Worm (Caenorhabditis elegans): ENCODE measurements around the gene gpa-5.

gpa-5 gene

DNA sequence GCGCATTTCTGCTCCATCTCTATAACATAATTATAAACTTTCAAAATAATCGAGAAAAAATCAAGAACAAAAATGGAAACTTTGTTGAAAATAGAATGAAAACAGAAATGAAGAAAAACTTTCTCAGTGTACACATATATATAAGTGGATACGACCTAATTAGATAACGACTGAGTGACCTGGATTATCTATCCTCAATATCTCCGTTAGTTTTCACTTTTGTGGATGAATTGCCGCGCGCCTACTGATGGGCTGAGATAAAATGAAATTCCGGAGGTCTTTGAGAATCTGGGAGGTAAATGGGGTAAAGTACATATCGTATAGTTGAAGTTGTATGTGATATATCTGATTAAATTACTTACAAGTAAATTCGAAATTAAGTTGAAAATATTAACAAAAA, 24.8 kb upstream of the gpa-5 start, which contains the start of gene dpy-3:
Gene dpy-3, minus strand, starts transcription at position 19 of the 400 bp plus-strand sequence.
- TF ChIP-seq tbx-11 (GFP tag; IDR thresholded peaks at IDR 0.05) (no peak), hmg-4 (GFP tag; optimal IDR thresholded peaks at IDR 0.05) (no peak), aly-1 (tag; optimal IDR thresholded peaks at IDR 0.05) (no peak), hnd-1 (tag; optimal IDR thresholded peaks at IDR 0.05) (no peak), ceh-13 (GFP tag; optimal IDR thresholded peaks at IDR 0.05) (no peak), F13C5.2 (tag; optimal IDR thresholded peaks at IDR 0.05) (no peak), hmbx-1 (tag; optimal IDR thresholded peaks at IDR 0.05) (no peak), flt-1 (GFP tag; IDR thresholded peaks at IDR 0.05) (no peak), ama-1 (optimal IDR thresholded peaks at IDR 0.05) (no peak), scrt-1 (GFP tag; IDR thresholded peaks at IDR 0.05) (no peak), sea-1 (GFP tag; conservative IDR thresholded peaks at IDR 0.05) (no peak), tbx-37 (GFP tag; conservative IDR thresholded peaks at IDR 0.05) (no peak), tra-4 (tag; optimal IDR thresholded peaks at IDR 0.05) (no peak), ets-7 (tag; optimal IDR thresholded peaks at IDR 0.05) (no peak), B0310.2 (tag; optimal IDR thresholded peaks at IDR 0.05) (no peak), ceh-36 (tag; optimal IDR thresholded peaks at IDR 0.05) (no peak), pes-1 (GFP tag; IDR thresholded peaks at IDR 0.05) (no peak)

DNA sequence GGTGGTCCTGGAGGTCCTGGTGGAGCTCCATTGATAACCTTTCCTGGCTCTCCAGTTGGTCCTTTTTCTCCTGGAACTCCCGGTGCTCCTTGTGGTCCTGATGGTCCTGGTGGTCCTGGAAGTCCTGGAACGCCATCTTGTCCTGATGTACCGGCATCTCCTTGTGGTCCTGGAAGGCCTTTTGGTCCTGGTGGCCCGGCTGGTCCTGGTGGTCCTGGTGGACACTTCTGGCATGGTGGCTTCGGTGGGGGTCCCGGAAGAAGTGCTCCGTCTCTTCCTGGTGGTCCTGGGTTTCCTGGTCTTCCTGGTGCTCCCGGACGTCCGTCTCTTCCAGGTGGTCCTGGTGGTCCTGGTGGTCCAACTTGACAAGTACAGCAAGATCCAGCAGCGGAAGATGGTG, 24.0 kb upstream of the gpa-5 start:
- TF ChIP-seq ceh-36 (tag; optimal IDR thresholded peaks at IDR 0.05) (no peak), ama-1 (optimal IDR thresholded peaks at IDR 0.05) (no peak), sea-1 (GFP tag; conservative IDR thresholded peaks at IDR 0.05) (no peak; the same call in 1 of the 2 replicates), F13C5.2 (tag; optimal IDR thresholded peaks at IDR 0.05) (no peak), hmbx-1 (tag; optimal IDR thresholded peaks at IDR 0.05) (no peak), ets-7 (tag; optimal IDR thresholded peaks at IDR 0.05) (no peak)

DNA sequence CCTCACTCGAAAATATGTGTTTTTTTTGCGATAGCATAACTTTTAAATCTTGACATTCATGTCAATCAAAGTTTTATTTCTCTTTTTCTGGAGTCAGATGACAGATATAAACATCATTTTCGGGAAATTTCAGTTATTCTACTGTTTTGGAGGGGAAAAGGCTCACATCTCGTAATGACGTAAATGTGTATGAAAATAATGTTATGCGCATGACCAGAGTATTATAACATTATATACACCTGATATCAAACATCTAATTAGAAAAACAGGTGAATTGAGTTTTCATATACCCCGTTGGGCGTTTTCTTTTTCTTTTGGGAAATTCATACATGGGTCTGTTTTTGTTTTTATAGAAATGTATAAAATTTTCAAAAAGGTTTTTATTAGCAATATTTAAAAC, 23.4 kb upstream of the gpa-5 start:
- TF ChIP-seq tra-4 (tag; optimal IDR thresholded peaks at IDR 0.05) = no peak

DNA sequence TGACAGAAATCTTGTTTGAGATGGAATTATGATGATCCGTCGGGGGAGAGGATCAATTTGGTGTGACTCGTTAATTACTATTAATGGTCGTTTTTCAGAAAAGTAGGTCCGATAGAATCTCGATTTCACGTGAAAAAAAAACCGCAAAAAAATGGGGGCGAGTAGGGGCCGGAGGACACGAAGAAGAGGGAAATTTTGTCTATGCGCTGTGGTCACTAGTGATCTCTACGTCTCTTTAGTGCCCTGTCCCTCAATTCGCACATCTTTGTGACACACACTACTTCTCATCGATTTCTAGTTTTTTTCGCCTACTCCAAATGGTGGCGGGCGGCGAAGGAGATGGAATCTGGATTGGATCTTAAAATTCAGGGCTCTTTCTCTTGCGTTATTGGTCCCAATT, 19.7 kb upstream of the gpa-5 start:
- no peak for TF ChIP-seq ceh-36 (tag; optimal IDR thresholded peaks at IDR 0.05)
- TF ChIP-seq ceh-13 (GFP tag; optimal IDR thresholded peaks at IDR 0.05) = no peak
- no peak for TF ChIP-seq B0310.2 (tag; optimal IDR thresholded peaks at IDR 0.05)
- no peak for TF ChIP-seq pes-1 (GFP tag; IDR thresholded peaks at IDR 0.05)
- no peak for TF ChIP-seq sea-1 (GFP tag; conservative IDR thresholded peaks at IDR 0.05)
- TF ChIP-seq ets-7 (tag; optimal IDR thresholded peaks at IDR 0.05) = no peak

DNA sequence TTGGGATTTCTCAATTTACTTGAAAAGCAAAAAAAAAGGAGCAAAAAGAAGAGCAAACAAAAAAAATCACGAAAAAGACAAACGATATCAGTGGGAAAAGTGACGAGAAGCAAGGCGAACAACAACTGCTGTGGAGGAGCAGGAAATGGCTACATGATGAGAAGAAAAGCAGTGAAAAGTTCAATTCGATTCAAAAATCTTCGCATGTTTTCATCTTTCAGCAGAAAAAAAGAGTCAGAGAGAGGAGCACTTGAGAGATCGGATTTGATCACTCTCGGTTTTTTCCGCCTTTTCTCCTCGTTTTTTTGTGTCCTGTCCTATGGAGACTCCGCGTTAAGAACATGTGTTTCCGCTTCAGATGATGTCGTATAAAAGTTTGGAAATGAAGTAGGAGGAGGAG, 18.1 kb upstream of the gpa-5 start:
- TF ChIP-seq hnd-1 (tag; optimal IDR thresholded peaks at IDR 0.05) = no peak
- TF ChIP-seq flt-1 (GFP tag; IDR thresholded peaks at IDR 0.05) = no peak

DNA sequence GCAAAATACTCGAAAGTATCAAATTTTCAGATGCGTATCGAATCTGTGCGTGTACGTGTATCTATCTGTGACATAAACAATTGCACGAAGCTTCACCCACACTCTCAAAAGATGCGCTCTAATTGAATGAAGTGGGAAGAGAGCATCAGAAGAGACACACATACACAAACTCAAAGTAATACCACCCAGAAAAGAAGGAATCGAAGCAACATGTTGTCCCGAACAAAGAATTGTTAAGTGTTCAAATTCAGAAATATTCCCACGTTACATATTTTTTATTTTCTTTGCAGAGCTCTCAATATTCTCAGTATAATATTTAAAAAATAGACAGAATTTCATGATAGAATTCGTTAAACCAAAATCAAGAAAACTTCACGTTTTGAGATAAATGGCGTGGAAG, 16.1 kb upstream of the gpa-5 start:
- no peak for TF ChIP-seq aly-1 (tag; optimal IDR thresholded peaks at IDR 0.05)
- no peak for TF ChIP-seq tbx-11 (GFP tag; IDR thresholded peaks at IDR 0.05)
- no peak for TF ChIP-seq hmg-4 (GFP tag; optimal IDR thresholded peaks at IDR 0.05)
- TF ChIP-seq ceh-13 (GFP tag; optimal IDR thresholded peaks at IDR 0.05) = no peak
- TF ChIP-seq flt-1 (GFP tag; IDR thresholded peaks at IDR 0.05) = no peak
- TF ChIP-seq B0310.2 (tag; optimal IDR thresholded peaks at IDR 0.05) = no peak
- TF ChIP-seq ama-1 (optimal IDR thresholded peaks at IDR 0.05) = no peak
- TF ChIP-seq sea-1 (GFP tag; conservative IDR thresholded peaks at IDR 0.05) = no peak
- TF ChIP-seq pes-1 (GFP tag; IDR thresholded peaks at IDR 0.05) = no peak
- no peak for TF ChIP-seq hmbx-1 (tag; optimal IDR thresholded peaks at IDR 0.05)

DNA sequence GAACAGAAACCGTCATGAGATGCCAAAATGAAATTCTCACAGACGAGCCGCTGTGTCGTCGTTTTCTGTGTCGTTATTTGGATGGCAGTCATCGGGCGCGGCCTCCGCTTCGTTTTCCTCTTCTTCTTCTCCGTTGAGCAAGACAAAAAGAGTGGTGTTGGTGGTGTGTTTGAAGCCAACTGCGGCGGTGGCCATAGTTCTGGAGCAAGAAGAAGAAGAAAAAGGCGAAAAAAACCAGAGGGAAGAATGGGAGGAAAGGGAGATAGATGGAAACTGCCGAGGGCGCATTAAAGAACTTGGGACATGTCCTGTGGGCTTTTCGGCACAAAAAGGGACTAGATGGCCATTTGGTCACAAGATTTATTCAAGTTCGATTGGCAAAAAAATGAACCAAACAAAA, 10.8 kb upstream of the gpa-5 start, which contains the start of gene F53B1.9:
Gene F53B1.9, minus strand, starts transcription at position 195 of the 400 bp plus-strand sequence.
- TF ChIP-seq B0310.2 (tag; optimal IDR thresholded peaks at IDR 0.05) = no peak

DNA sequence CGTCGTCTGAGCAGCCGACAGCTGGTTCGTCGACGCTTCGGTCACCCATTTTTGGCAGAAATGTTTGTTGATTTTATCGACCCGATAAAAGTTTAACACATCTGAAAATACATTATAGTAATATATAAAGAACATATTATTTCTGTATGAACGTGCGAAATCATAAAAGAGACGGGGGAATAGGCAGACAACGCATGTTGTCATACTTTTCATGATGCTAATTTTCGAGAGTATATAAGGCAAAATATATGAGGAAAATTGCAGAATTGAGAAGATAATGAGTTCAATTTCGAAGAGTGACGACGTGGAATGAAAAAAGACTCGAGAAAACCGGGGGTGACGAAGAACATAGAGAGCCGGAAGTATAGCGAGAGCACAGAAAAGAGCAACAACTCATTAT, 9.3 kb upstream of the gpa-5 start, which contains the start of gene F53B1.8:
Gene F53B1.8, minus strand, starts transcription at position 101 of the 400 bp plus-strand sequence.
- TF ChIP-seq ets-7 (tag; optimal IDR thresholded peaks at IDR 0.05) = no peak
- no peak for TF ChIP-seq F13C5.2 (tag; optimal IDR thresholded peaks at IDR 0.05)
- TF ChIP-seq B0310.2 (tag; optimal IDR thresholded peaks at IDR 0.05) = no peak
- no peak for TF ChIP-seq ama-1 (optimal IDR thresholded peaks at IDR 0.05)
- no peak for TF ChIP-seq tbx-11 (GFP tag; IDR thresholded peaks at IDR 0.05)
- no peak for TF ChIP-seq hmbx-1 (tag; optimal IDR thresholded peaks at IDR 0.05)
- TF ChIP-seq tra-4 (tag; optimal IDR thresholded peaks at IDR 0.05) = no peak
- no peak for TF ChIP-seq scrt-1 (GFP tag; IDR thresholded peaks at IDR 0.05)
- TF ChIP-seq tbx-37 (GFP tag; conservative IDR thresholded peaks at IDR 0.05) = no peak
- no peak for TF ChIP-seq ceh-36 (tag; optimal IDR thresholded peaks at IDR 0.05)
- TF ChIP-seq ceh-13 (GFP tag; optimal IDR thresholded peaks at IDR 0.05) = no peak
- TF ChIP-seq pes-1 (GFP tag; IDR thresholded peaks at IDR 0.05) = no peak
- no peak for TF ChIP-seq hnd-1 (tag; optimal IDR thresholded peaks at IDR 0.05)
- TF ChIP-seq hmg-4 (GFP tag; optimal IDR thresholded peaks at IDR 0.05) = no peak
- TF ChIP-seq sea-1 (GFP tag; conservative IDR thresholded peaks at IDR 0.05) = no peak
- no peak for TF ChIP-seq flt-1 (GFP tag; IDR thresholded peaks at IDR 0.05)
- TF ChIP-seq aly-1 (tag; optimal IDR thresholded peaks at IDR 0.05) = no peak

DNA sequence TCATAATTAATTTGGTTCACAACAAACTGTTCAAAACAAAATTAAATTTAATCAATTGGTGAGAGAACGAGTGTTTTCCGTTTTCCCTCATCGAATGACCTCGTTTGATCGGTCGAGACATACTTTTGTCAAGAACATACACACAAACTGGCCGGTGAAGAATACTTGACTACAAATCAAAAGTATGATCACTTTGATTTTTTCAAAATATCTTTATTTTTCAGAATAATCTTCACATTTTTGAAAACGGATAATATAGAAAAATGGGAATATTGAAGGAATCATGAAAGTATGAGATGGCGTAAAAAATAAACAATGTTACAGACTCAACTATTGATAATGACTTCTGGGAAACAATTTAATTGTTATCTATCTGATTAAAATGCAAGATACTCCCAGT, 2.7 kb downstream of the gpa-5 start, which contains the start of gene swip-10:
Gene swip-10, minus strand, starts transcription at position 101 of the 400 bp plus-strand sequence.
- TF ChIP-seq tra-4 (tag; optimal IDR thresholded peaks at IDR 0.05) (no peak), tbx-37 (GFP tag; conservative IDR thresholded peaks at IDR 0.05) (no peak), ceh-13 (GFP tag; optimal IDR thresholded peaks at IDR 0.05) (no peak), hmg-4 (GFP tag; optimal IDR thresholded peaks at IDR 0.05) (no peak), tbx-11 (GFP tag; IDR thresholded peaks at IDR 0.05) (no peak), ets-7 (tag; optimal IDR thresholded peaks at IDR 0.05) (no peak), aly-1 (tag; optimal IDR thresholded peaks at IDR 0.05) (no peak), pes-1 (GFP tag; IDR thresholded peaks at IDR 0.05) (no peak), F13C5.2 (tag; optimal IDR thresholded peaks at IDR 0.05) (no peak), hmbx-1 (tag; optimal IDR thresholded peaks at IDR 0.05) (no peak), sea-1 (GFP tag; conservative IDR thresholded peaks at IDR 0.05) (no peak), ceh-36 (tag; optimal IDR thresholded peaks at IDR 0.05) (no peak), B0310.2 (tag; optimal IDR thresholded peaks at IDR 0.05) (no peak), flt-1 (GFP tag; IDR thresholded peaks at IDR 0.05) (no peak)

All from whole organism, early embryonic.